Worm (Caenorhabditis elegans): ENCODE measurements around the gene clc-33.

- TF ChIP-seq dao-5 (tag; optimal IDR thresholded peaks at IDR 0.05) (no peak), him-1 (tag; optimal IDR thresholded peaks at IDR 0.05) (no peak), W03F9.2 (tag; optimal IDR thresholded peaks at IDR 0.05) (no peak)
These were observed 8.3 kb downstream of the clc-33 start, which contains the start of the genes acdh-9 and F28A10.13 for ce11 chrII:848519-848918.

Measured in whole organism, L4/young adult.